Fruit fly (Drosophila melanogaster) whole organism, adult: ENCODE data around the gene CG45080.

ENCODE experiments used
- CG11617 ChIP-seq: fragments of 200-800 bp; sonication (Bioruptor generic); optimal IDR thresholded peaks from 2 replicates; lab custom pipeline; 2017; ENCODE audit warnings: mild to moderate bottlenecking, missing biosample characterization, missing genetic modification reagents, missing genetic modification characterization
- CG12768 ChIP-seq: fragments of 200-800 bp; sonication (Bioruptor generic); optimal IDR thresholded peaks from 2 replicates; lab custom pipeline; 2017; ENCODE audit warnings: missing biosample characterization, missing genetic modification characterization, mild to moderate bottlenecking, moderate library complexity, missing genetic modification reagents
- CG14711 ChIP-seq: fragments of 200-800 bp; sonication (Bioruptor generic); optimal IDR thresholded peaks from 2 replicates; lab custom pipeline; 2018; ENCODE audit warnings: missing biosample characterization, mild to moderate bottlenecking, missing genetic modification characterization, moderate library complexity
- CG1620 ChIP-seq: fragments of 200-800 bp; sonication (Bioruptor generic); optimal IDR thresholded peaks from 2 replicates; lab custom pipeline; 2016; ENCODE audit warnings: missing biosample characterization, missing genetic modification characterization
- CG33017 ChIP-seq: fragments of 200-800 bp; sonication (Bioruptor generic); optimal IDR thresholded peaks from 2 replicates; lab custom pipeline; 2018; ENCODE audit warnings: missing biosample characterization, mild to moderate bottlenecking, missing genetic modification characterization, moderate library complexity
- CG5204 ChIP-seq: fragments of 200-800 bp; sonication (Bioruptor generic); optimal IDR thresholded peaks from 2 replicates; lab custom pipeline; 2016; ENCODE audit warnings: missing biosample characterization, missing genetic modification characterization
- CG7045 ChIP-seq: fragments of 200-800 bp; sonication (Bioruptor generic); optimal IDR thresholded peaks from 2 replicates; lab custom pipeline; 2017; ENCODE audit warnings: missing biosample characterization, mild to moderate bottlenecking, missing genetic modification characterization
- CG7101 ChIP-seq: fragments of 200-800 bp; sonication (Bioruptor generic); optimal IDR thresholded peaks from 2 replicates; lab custom pipeline; 2018; ENCODE audit warnings: missing biosample characterization, mild to moderate bottlenecking, missing genetic modification characterization, moderate library complexity
- Clk ChIP-seq: fragments of 200-800 bp; sonication (Bioruptor generic); optimal IDR thresholded peaks from 2 replicates; lab custom pipeline; 2017; ENCODE audit warnings: missing biosample characterization, missing genetic modification characterization
- Crg-1 ChIP-seq: fragments of 200-800 bp; sonication (Bioruptor generic); optimal IDR thresholded peaks from 2 replicates; lab custom pipeline; 2016; ENCODE audit warnings: missing biosample characterization, missing genetic modification characterization
- Hr96 ChIP-seq: fragments of 200-800 bp; sonication (Bioruptor generic); optimal IDR thresholded peaks from 2 replicates; lab custom pipeline; 2016; ENCODE audit warnings: missing biosample characterization, missing genetic modification characterization
- Mnt ChIP-seq: fragments of 200-800 bp; sonication (Bioruptor generic); optimal IDR thresholded peaks from 2 replicates; lab custom pipeline; 2016; ENCODE audit warnings: missing biosample characterization, mild to moderate bottlenecking, missing genetic modification characterization
- bab1 ChIP-seq: fragments of 200-800 bp; sonication (Bioruptor generic); optimal IDR thresholded peaks from 3 replicates; lab custom pipeline; 2019; ENCODE audit warnings: missing biosample characterization, mild to moderate bottlenecking, missing genetic modification characterization, moderate library complexity
- cic ChIP-seq: fragments of 200-800 bp; sonication (Bioruptor generic); optimal IDR thresholded peaks from 2 replicates; lab custom pipeline; 2017; ENCODE audit warnings: missing biosample characterization, mild to moderate bottlenecking, missing genetic modification characterization, moderate library complexity
- cnc ChIP-seq, 2 experiments: fragments of >200 bp; optimal IDR thresholded peaks; 2 replicates each; lab custom pipeline; 2017
- kay ChIP-seq: fragments of 200-800 bp; sonication (Bioruptor generic); peaks from one replicate; lab custom pipeline; 2016; ENCODE audit warnings: missing biosample characterization, missing genetic modification characterization, borderline replicate concordance
- ovo ChIP-seq: fragments of 200-800 bp; sonication (Bioruptor generic); optimal IDR thresholded peaks from 2 replicates; lab custom pipeline; 2016; ENCODE audit warnings: missing biosample characterization, missing genetic modification characterization
- pad ChIP-seq: fragments of 200-800 bp; sonication (Bioruptor generic); optimal IDR thresholded peaks from 3 replicates; lab custom pipeline; 2017; ENCODE audit warnings: missing biosample characterization, missing genetic modification characterization, mild to moderate bottlenecking, moderate library complexity, missing genetic modification reagents
- tj ChIP-seq: fragments of 200-800 bp; sonication (Bioruptor generic); optimal IDR thresholded peaks from 3 replicates; lab custom pipeline; 2017; ENCODE audit warnings: missing biosample characterization, mild to moderate bottlenecking, missing genetic modification characterization, moderate library complexity
- toe ChIP-seq: fragments of 200-800 bp; sonication (Bioruptor generic); optimal IDR thresholded peaks from 2 replicates; lab custom pipeline; 2016; ENCODE audit warnings: missing biosample characterization, missing genetic modification characterization

Gene CG45080

DNA sequence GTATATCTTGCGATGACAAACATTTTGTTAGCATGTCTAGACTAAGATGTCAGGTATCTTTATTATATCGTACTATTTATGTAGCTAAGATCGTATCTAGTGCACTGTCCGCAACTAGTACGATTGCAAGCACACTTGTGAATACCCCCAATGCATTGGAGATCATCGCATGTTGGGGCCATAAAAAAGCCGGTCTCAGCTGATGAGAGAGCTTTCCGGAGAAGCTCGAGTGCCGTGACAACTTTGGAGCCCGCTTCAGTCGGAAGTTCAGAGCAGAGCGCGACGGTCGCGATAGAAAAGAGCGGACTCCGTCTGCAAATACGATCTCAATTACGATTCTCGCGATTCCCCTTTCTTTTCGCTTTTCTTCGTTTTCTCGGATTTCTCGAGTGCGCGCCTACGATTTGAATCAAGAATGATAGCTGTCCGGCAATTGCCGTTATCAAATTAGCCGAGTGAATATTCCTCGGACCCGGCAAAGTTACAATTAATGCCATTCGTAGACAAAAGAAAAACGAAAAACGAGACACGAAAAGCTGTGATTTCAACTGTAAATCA lies 14.5 kb downstream of the CG45080 start:
- TF ChIP-seq ovo (GFP tag; lab: Kevin White, UChicago): no peak
- TF ChIP-seq bab1: peak; percentile 37
- TF ChIP-seq cic: no peak
- TF ChIP-seq Hr96 (GFP tag; lab: Kevin White, UChicago): no peak
- TF ChIP-seq tj (GFP tag; lab: Kevin White, UChicago): no peak
- TF ChIP-seq pad: peak; percentile 88
- no peak for TF ChIP-seq CG1620 (GFP tag; lab: Kevin White, UChicago)
- TF ChIP-seq cnc (optimal IDR thresholded peaks at IDR 0.05; lab: Kevin White, UChicago): no peak

DNA sequence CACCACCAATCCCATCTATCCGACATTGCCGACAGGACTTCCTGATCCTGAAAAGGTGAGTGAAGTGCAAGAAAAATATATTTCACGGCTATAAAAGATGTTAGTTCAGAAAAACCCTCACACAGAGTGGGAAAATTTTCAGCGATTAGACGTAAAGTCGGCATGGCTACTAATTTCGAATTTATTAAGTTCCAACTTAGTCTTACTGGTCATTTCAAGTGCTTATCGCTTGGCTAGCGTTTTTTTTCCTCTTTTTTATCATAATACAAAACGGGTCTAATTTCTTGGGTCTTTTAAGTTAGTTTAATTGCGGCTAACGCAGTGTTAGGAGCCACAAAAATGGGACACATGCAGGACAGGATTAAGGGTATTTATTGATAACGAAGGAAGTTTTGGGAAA lies 15.9 kb downstream of the CG45080 start, which contains the start of gene CG43208:
Gene CG43208 (plus strand): TSS at position 301 of the 400 bp plus-strand sequence.
- no peak for TF ChIP-seq Clk
- no peak for TF ChIP-seq toe (GFP tag; lab: Kevin White, UChicago)
- TF ChIP-seq kay (GFP tag; lab: Kevin White, UChicago): no peak
- TF ChIP-seq bab1: no peak
- no peak for TF ChIP-seq CG33017 (tag; lab: Kevin White, UChicago)
- TF ChIP-seq cnc (optimal IDR thresholded peaks at IDR 0.05; lab: Kevin White, UChicago): no peak
- TF ChIP-seq CG11617: no peak
- no peak for TF ChIP-seq CG14711
- no peak for TF ChIP-seq ovo (GFP tag; lab: Kevin White, UChicago)
- TF ChIP-seq pad: no peak
- no peak for TF ChIP-seq Mnt
- no peak for TF ChIP-seq cic
- no peak for TF ChIP-seq Crg-1 (GFP tag; lab: Kevin White, UChicago)
- TF ChIP-seq CG7045: no peak
- TF ChIP-seq tj (GFP tag; lab: Kevin White, UChicago): no peak
- no peak for TF ChIP-seq CG12768 (GFP tag; lab: Kevin White, UChicago)
- TF ChIP-seq Hr96 (GFP tag; lab: Kevin White, UChicago): no peak
- no peak for TF ChIP-seq CG7101 (tag; lab: Kevin White, UChicago)
- TF ChIP-seq CG5204: no peak
- no peak for TF ChIP-seq CG1620 (GFP tag; lab: Kevin White, UChicago)

DNA sequence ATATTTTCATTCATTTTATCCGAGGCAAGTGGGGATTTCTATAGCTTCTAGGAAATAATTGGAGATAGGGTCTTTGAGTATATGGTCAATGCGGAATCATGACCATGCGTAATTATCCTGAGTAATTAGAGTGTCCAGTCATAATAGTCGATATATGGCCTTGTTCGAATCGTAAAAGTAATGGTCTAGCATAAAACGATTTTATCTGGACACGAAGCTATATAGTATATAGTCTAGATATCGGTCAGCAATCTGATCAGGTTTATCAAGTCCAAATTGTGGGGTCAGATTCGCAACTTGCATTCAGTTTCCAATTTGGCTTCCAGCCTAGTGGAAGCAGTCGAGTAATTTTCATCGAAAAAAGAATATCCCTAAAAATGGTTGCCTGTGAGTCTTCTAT lies 16.7 kb downstream of the CG45080 start, which contains the start of gene CG32473:
Gene CG32473 (plus strand): TSS at position 301 of the 400 bp plus-strand sequence.
- TF ChIP-seq Crg-1 (GFP tag; lab: Kevin White, UChicago): no peak
- TF ChIP-seq Clk: no peak
- TF ChIP-seq kay (GFP tag; lab: Kevin White, UChicago): no peak
- no peak for TF ChIP-seq CG7045
- no peak for TF ChIP-seq Hr96 (GFP tag; lab: Kevin White, UChicago)
- no peak for TF ChIP-seq CG33017 (tag; lab: Kevin White, UChicago)
- TF ChIP-seq ovo (GFP tag; lab: Kevin White, UChicago): no peak
- TF ChIP-seq cnc (optimal IDR thresholded peaks at IDR 0.05; lab: Kevin White, UChicago): no peak
- TF ChIP-seq toe (GFP tag; lab: Kevin White, UChicago): no peak
- TF ChIP-seq CG11617: no peak
- TF ChIP-seq CG5204: no peak
- TF ChIP-seq pad: no peak
- TF ChIP-seq Mnt: no peak

- no peak for TF ChIP-seq CG11617
- peak; percentile 21 for TF ChIP-seq kay (GFP tag; lab: Kevin White, UChicago)
- TF ChIP-seq bab1: no peak
- TF ChIP-seq cic: no peak
- TF ChIP-seq CG12768 (GFP tag; lab: Kevin White, UChicago): no peak
- no peak for TF ChIP-seq Mnt
Observed at dm6 chr3R:13298114-13298818, 20.8 kb downstream of the CG45080 start, which contains the start of gene CG8774. TSS of gene CG8774 (plus strand) at chr3R:13298768.

DNA sequence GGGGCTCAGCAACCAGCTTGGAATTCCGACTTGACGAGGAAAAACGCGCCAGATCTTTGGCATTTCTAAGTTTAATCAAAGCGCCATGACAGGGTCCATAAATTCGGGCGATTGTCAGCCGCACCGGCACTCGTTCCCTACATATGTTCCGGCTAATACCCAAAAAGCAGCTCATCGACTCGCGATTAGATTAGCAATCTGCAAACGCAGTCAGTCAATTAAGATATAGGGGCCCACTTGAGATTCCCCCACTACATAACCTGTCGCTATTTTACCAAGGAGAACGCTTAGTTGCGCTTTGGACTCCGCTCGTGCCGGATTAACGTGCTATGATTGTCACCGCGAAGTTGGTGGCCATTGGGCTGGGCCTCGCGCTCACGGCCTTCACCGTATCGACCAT lies 24.6 kb downstream of the CG45080 start, which contains the start of gene CG8773:
Gene CG8773 (plus strand): TSS at position 288 of the 400 bp plus-strand sequence.
- no peak for TF ChIP-seq CG14711
- TF ChIP-seq tj (GFP tag; lab: Kevin White, UChicago): no peak
- no peak for TF ChIP-seq Clk
- no peak for TF ChIP-seq Hr96 (GFP tag; lab: Kevin White, UChicago)
- TF ChIP-seq CG11617: no peak
- TF ChIP-seq pad: no peak

DNA sequence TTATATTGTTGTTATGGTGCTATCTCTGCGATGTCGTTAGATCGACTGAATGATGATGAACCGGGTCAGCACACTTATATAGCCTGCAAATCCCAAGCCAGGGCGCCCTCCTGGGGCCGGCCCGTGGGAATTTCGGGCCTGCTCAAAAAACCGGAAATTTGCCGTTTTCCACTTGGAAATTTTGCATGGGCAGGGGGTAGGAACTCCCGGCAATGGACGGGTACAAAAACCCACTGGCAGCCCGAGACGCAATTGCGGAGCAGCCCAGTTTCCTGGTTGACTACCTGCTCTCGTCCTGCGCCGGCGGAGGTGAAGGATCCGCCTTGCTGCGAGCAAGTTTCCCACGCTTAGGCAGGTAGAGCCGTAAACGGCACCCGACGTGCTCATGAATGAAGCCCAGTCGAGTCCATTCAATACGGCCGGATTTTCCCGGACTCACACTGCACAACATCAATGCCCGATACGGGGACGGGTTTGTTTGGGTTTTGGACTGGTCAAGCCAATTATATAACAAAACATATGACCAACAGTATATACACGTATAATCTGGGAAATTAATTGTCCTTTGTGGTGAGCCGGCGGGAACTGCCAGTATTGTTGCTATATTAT lies 25.8 kb downstream of the CG45080 start, which contains the start of gene wntD:
Gene wntD (minus strand): TSS at position 51 of the 609 bp plus-strand sequence.
- TF ChIP-seq Hr96 (GFP tag; lab: Kevin White, UChicago) (no peak), bab1 (no peak), tj (GFP tag; lab: Kevin White, UChicago) (no peak), toe (GFP tag; lab: Kevin White, UChicago) (no peak), CG14711 (no peak), CG33017 (tag; lab: Kevin White, UChicago) (no peak), kay (GFP tag; lab: Kevin White, UChicago) (no peak), Crg-1 (GFP tag; lab: Kevin White, UChicago) (no peak), CG11617 (no peak), CG7045 (no peak), CG12768 (GFP tag; lab: Kevin White, UChicago) (no peak), ovo (GFP tag; lab: Kevin White, UChicago) (no peak), cnc (optimal IDR thresholded peaks at IDR 0.05; lab: Kevin White, UChicago) (no peak), CG5204 (no peak)
